Fruit fly (Drosophila melanogaster): ENCODE measurements around the gene RFeSP.
A peak's percentile ranks its signal among the peaks of the same experiment; 100 is the strongest.

RFeSP gene

DNA sequence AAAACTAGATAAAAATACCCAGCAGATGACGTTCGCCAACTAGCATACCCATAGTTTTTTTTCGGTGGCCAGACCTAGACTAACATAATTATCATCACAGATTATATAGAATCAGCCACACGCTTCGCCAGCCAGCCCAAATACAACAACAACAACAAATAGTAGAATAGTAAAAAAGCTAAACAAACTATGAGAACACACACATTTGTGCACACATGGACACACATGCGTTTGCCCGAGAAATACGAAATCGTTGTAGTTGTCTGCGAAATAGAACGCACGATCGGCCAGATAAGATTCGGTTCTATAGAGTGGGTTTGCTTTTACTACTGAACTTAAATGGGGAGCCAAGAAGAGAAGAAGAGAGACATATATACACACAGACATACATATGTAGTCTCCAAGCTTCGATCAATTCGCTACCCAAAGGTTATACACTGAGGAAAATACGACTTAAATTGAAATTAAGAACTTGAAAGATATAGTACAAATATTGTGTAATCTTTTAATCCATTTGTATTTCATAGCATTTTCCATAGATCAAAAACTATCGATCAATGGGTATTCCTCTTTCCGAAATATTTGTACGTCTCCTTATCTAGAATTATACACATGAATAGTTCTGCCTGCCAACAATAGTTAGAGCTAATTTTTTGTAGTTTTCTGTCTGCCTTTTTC is 14.0 kb upstream of the RFeSP start (continued):
- TF ChIP-seq fd3F (GFP tag; optimal IDR thresholded peaks at IDR 0.05) (peak; percentile 50), CG12769 (tag; optimal IDR thresholded peaks at IDR 0.05) (peak; percentile 77), Pdp1 (GFP tag; optimal IDR thresholded peaks at IDR 0.05) (peak; percentile 17 to 63), Ptx1 (GFP tag; IDR thresholded peaks at IDR 0.05) (peak; percentile 62; the same call in 1 of the 2 replicates), Deaf1 (tag; optimal IDR thresholded peaks at IDR 0.05) (peak; percentile 82), slou (GFP tag; optimal IDR thresholded peaks at IDR 0.05) (no peak), pzg (GFP tag; optimal IDR thresholded peaks at IDR 0.05) (no peak), unc-4 (GFP tag; IDR thresholded peaks at IDR 0.05; ENCODE audit: partially characterized antibody) (no peak), Gsc (GFP tag; IDR thresholded peaks at IDR 0.05) (no peak), wdn (GFP tag; IDR thresholded peaks at IDR 0.05) (peak; percentile 44; the same call in 1 of the 2 replicates), emc (GFP tag; optimal IDR thresholded peaks at IDR 0.05) (no peak), vvl (GFP tag; IDR thresholded peaks at IDR 0.05) (peak; percentile 70), usp (GFP tag; optimal IDR thresholded peaks at IDR 0.05) (no peak), CG1792 (GFP tag; optimal IDR thresholded peaks at IDR 0.05) (peak; percentile 50), CG34224 (GFP tag; IDR thresholded peaks at IDR 0.05; ENCODE audit: partially characterized antibody) (no peak), dmrt99B (tag; optimal IDR thresholded peaks at IDR 0.05) (peak; percentile 5), Nf-YB (GFP tag; optimal IDR thresholded peaks at IDR 0.05) (peak; percentile 22), stc (GFP tag; IDR thresholded peaks at IDR 0.05) (no peak; the same call in 1 of the 2 replicates), mam (GFP tag; optimal IDR thresholded peaks at IDR 0.05) (peak; percentile 68), kah (GFP tag; optimal IDR thresholded peaks at IDR 0.05) (no peak), CG17186 (GFP tag; optimal IDR thresholded peaks at IDR 0.05) (no peak), CG6689 (GFP tag; IDR thresholded peaks at IDR 0.05) (no peak), CG7839 (tag; optimal IDR thresholded peaks at IDR 0.05) (peak; percentile 64), CG12659 (GFP tag; optimal IDR thresholded peaks at IDR 0.05) (peak; percentile 55), CG16815 (GFP tag; optimal IDR thresholded peaks at IDR 0.05) (peak; percentile 38), Neu2 (GFP tag; optimal IDR thresholded peaks at IDR 0.05; ENCODE audit: borderline replicate concordance) (no peak), Med (GFP tag) (peak; percentile 81), CG33213 (GFP tag; optimal IDR thresholded peaks at IDR 0.05) (no peak), CG7928 (GFP tag; optimal IDR thresholded peaks at IDR 0.05) (no peak), CG2199 (GFP tag; IDR thresholded peaks at IDR 0.05) (no peak), H2.0 (GFP tag; IDR thresholded peaks at IDR 0.05) (peak; percentile 30; the same call in 1 of the 2 replicates), mld (GFP tag; IDR thresholded peaks at IDR 0.05; ENCODE audit: partially characterized antibody) (no peak), fru (optimal IDR thresholded peaks at IDR 0.05) (no peak), ttk (GFP tag; IDR thresholded peaks at IDR 0.05) (no peak), Ada2b (GFP tag; IDR thresholded peaks at IDR 0.05) (peak; percentile 67), lola (GFP tag; optimal IDR thresholded peaks at IDR 0.05) (no peak), CG8944 (GFP tag; optimal IDR thresholded peaks at IDR 0.05) (no peak), slbo (GFP tag; IDR thresholded peaks at IDR 0.05) (peak; percentile 74), CG13296 (GFP tag; optimal IDR thresholded peaks at IDR 0.05) (peak; percentile 53), CG4328 (GFP tag; optimal IDR thresholded peaks at IDR 0.05) (no peak), CG7987 (GFP tag; optimal IDR thresholded peaks at IDR 0.05) (peak; percentile 18), CG14710 (tag; optimal IDR thresholded peaks at IDR 0.05) (no peak), nmo (GFP tag; optimal IDR thresholded peaks at IDR 0.05) (peak; percentile 13), HLHmδ (GFP tag; optimal IDR thresholded peaks at IDR 0.05) (no peak), dysf (GFP tag; IDR thresholded peaks at IDR 0.05) (peak; percentile 70), CG8924 (tag; optimal IDR thresholded peaks at IDR 0.05) (peak; percentile 48), Fer1 (GFP tag; optimal IDR thresholded peaks at IDR 0.05) (peak; percentile 69), prd (optimal IDR thresholded peaks at IDR 0.05) (no peak), prd (GFP tag; IDR thresholded peaks at IDR 0.05) (peak; percentile 59; the same call in 1 of the 3 replicates), CG30403 (GFP tag; optimal IDR thresholded peaks at IDR 0.05) (peak; percentile 56)

Data from whole organism, embryonic.